Worm (Caenorhabditis elegans): ENCODE results near the gene igcm-4.

ce11 chrX:1998825-1999224 lies 47.3 kb downstream of the igcm-4 start:
- TF ChIP-seq lsy-2 (tag; optimal IDR thresholded peaks at IDR 0.05): no peak
- TF ChIP-seq ceh-43 (GFP tag; optimal IDR thresholded peaks at IDR 0.05): no peak
- TF ChIP-seq zip-8 (tag; optimal IDR thresholded peaks at IDR 0.05): no peak
- no peak for TF ChIP-seq mep-1 (tag; optimal IDR thresholded peaks at IDR 0.05)
- no peak for TF ChIP-seq nhr-28 (tag; optimal IDR thresholded peaks at IDR 0.05)
- TF ChIP-seq blmp-1 (tag; optimal IDR thresholded peaks at IDR 0.05): no peak
- TF ChIP-seq unc-62 (GFP tag; optimal IDR thresholded peaks at IDR 0.05): no peak
- no peak for TF ChIP-seq elt-3 (tag; optimal IDR thresholded peaks at IDR 0.05)
- TF ChIP-seq nhr-12 (tag; optimal IDR thresholded peaks at IDR 0.05): no peak
- no peak for TF ChIP-seq ceh-39 (tag; optimal IDR thresholded peaks at IDR 0.05)
- TF ChIP-seq snpc-4 (tag; optimal IDR thresholded peaks at IDR 0.05): no peak
- no peak for TF ChIP-seq lin-32 (GFP tag; optimal IDR thresholded peaks at IDR 0.05)
- TF ChIP-seq M03D4.4 (tag; optimal IDR thresholded peaks at IDR 0.05): peak; percentile 22
- no peak for TF ChIP-seq ztf-11 (tag; optimal IDR thresholded peaks at IDR 0.05)
